Fruit fly (Drosophila melanogaster) whole organism, embryonic: Measurements from ENCODE around the gene CG10338.

Source experiments
- Abd-B ChIP-seq: fragments of 200-800 bp; sonication (Bioruptor generic); optimal IDR thresholded peaks from 2 replicates; lab custom pipeline; 2018; ENCODE audit warnings: missing biosample characterization, mild to moderate bottlenecking, missing genetic modification characterization, moderate library complexity
- Bdp1 ChIP-seq: fragments of 200-800 bp; sonication (Bioruptor generic); optimal IDR thresholded peaks from 3 replicates; lab custom pipeline; 2016; ENCODE audit warnings: missing biosample characterization, missing genetic modification characterization
- CG10274 ChIP-seq: fragments of 200-800 bp; sonication (Bioruptor generic); optimal IDR thresholded peaks from 3 replicates; lab custom pipeline; 2017; ENCODE audit warnings: missing biosample characterization, mild to moderate bottlenecking, missing genetic modification characterization
- CG11093 ChIP-seq: fragments of 200-800 bp; sonication (Bioruptor generic); IDR thresholded peaks from 3 replicates; pipeline ENCODE4 v1.3.6; 2022; ENCODE audit warnings: missing biosample characterization, missing genetic modification characterization
- CG17568 ChIP-seq: fragments of 200-800 bp; sonication (Bioruptor generic); optimal IDR thresholded peaks from 2 replicates; lab custom pipeline; 2018; ENCODE audit warnings: missing biosample characterization, mild to moderate bottlenecking, missing genetic modification characterization, moderate library complexity
- CG18011 ChIP-seq: fragments of 200-800 bp; sonication (Bioruptor generic); optimal IDR thresholded peaks from 2 replicates; lab custom pipeline; 2017; ENCODE audit warnings: missing biosample characterization, missing genetic modification characterization, mild to moderate bottlenecking, moderate library complexity, missing genotype
- CG2120 ChIP-seq: fragments of 200-800 bp; sonication (Bioruptor generic); optimal IDR thresholded peaks from 3 replicates; lab custom pipeline; 2016; ENCODE audit warnings: missing biosample characterization, missing genetic modification characterization
- CG2202 ChIP-seq: fragments of 200-800 bp; sonication (Bioruptor generic); optimal IDR thresholded peaks from 2 replicates; lab custom pipeline; 2018; ENCODE audit warnings: missing biosample characterization, mild to moderate bottlenecking, missing genetic modification characterization
- CG2889 ChIP-seq: fragments of 200-800 bp; sonication (Bioruptor generic); IDR thresholded peaks from 3 replicates; pipeline ENCODE4 v1.3.6; 2022; ENCODE audit warnings: missing biosample characterization, missing genetic modification characterization
- CG30431 ChIP-seq: fragments of 200-800 bp; sonication (Bioruptor generic); optimal IDR thresholded peaks from 2 replicates; lab custom pipeline; 2017; ENCODE audit warnings: missing biosample characterization, missing genetic modification characterization
- CG32772 ChIP-seq: fragments of 200-800 bp; sonication (Bioruptor generic); IDR thresholded peaks from 2 replicates; pipeline ENCODE4 v1.3.6; 2022; ENCODE audit warnings: missing biosample characterization, missing genetic modification characterization
- CG4424 ChIP-seq: fragments of 200-800 bp; sonication (Bioruptor generic); optimal IDR thresholded peaks from 3 replicates; lab custom pipeline; 2016; ENCODE audit warnings: missing biosample characterization, missing genetic modification characterization
- CG4820 ChIP-seq: fragments of 200-800 bp; sonication (Bioruptor generic); optimal IDR thresholded peaks from 3 replicates; lab custom pipeline; 2016; ENCODE audit warnings: missing biosample characterization, missing genetic modification characterization
- CG6254 ChIP-seq: fragments of 200-800 bp; sonication (Bioruptor generic); optimal IDR thresholded peaks from 3 replicates; lab custom pipeline; 2017; ENCODE audit warnings: mild to moderate bottlenecking, missing biosample characterization, missing genetic modification reagents, missing genetic modification characterization
- CG6765 ChIP-seq: fragments of 200-800 bp; sonication (Bioruptor generic); optimal IDR thresholded peaks from 3 replicates; lab custom pipeline; 2017; ENCODE audit warnings: missing biosample characterization, mild to moderate bottlenecking, missing genetic modification characterization
- CG8944 ChIP-seq: fragments of 200-800 bp; sonication (Bioruptor generic); optimal IDR thresholded peaks from 3 replicates; lab custom pipeline; 2016; ENCODE audit warnings: missing biosample characterization, missing genetic modification characterization
- CG9215 ChIP-seq: fragments of 200-800 bp; sonication (Bioruptor generic); IDR thresholded peaks from 2 replicates; pipeline ENCODE4 v1.3.6; 2022; ENCODE audit warnings: missing biosample characterization, missing genetic modification characterization
- CG9817 ChIP-seq: fragments of 200-800 bp; sonication (Bioruptor generic); optimal IDR thresholded peaks from 2 replicates; lab custom pipeline; 2018; ENCODE audit warnings: missing biosample characterization, mild to moderate bottlenecking, missing genetic modification characterization, moderate library complexity
- CrebB ChIP-seq: fragments of 200-800 bp; sonication (Bioruptor generic); optimal IDR thresholded peaks from 3 replicates; lab custom pipeline; 2018; ENCODE audit warnings: missing biosample characterization, mild to moderate bottlenecking, missing genetic modification characterization
- D ChIP-seq, 2 experiments: fragments of 200-800 bp in 1 of 2; fragments of >200 bp in 1 of 2; sonication (Bioruptor generic) in 1 of 2; optimal IDR thresholded peaks; 2 replicates in 1 of 2; 3 replicates in 1 of 2; lab custom pipeline; 2017; ENCODE audit warnings: mild to moderate bottlenecking in 1 of 2, missing biosample characterization in 1 of 2, missing genetic modification characterization in 1 of 2, missing genetic modification reagents in 1 of 2
- D19B ChIP-seq: fragments of 200-800 bp; sonication (Bioruptor generic); optimal IDR thresholded peaks from 2 replicates; lab custom pipeline; 2017; ENCODE audit warnings: missing biosample characterization, mild to moderate bottlenecking, missing genetic modification characterization
- Gug ChIP-seq: fragments of 200-800 bp; sonication (Bioruptor generic); IDR thresholded peaks from 4 replicates; pipeline ENCODE4 v1.3.6; 2022; ENCODE audit warnings: missing biosample characterization, missing genetic modification characterization
- H15 ChIP-seq: fragments of 200-800 bp; sonication (Bioruptor generic); IDR thresholded peaks from 3 replicates; pipeline ENCODE4 v1.3.6; 2022; ENCODE audit warnings: missing biosample characterization, missing genetic modification characterization
- HLH3B ChIP-seq: fragments of 200-800 bp; sonication (Bioruptor generic); IDR thresholded peaks from 2 replicates; pipeline ENCODE4 v1.3.6; 2022; ENCODE audit warnings: missing biosample characterization, missing genetic modification characterization
- Hr51 ChIP-seq, 2 experiments: fragments of 200-800 bp; sonication (Bioruptor generic); optimal IDR thresholded peaks; 2 replicates in 1 of 2; 3 replicates in 1 of 2; lab custom pipeline; 2016 to 2018; ENCODE audit warnings: missing biosample characterization in 2 of 2, missing genetic modification characterization in 2 of 2, mild to moderate bottlenecking in 1 of 2, moderate library complexity in 1 of 2
- Mes4 ChIP-seq: fragments of 200-800 bp; sonication (Bioruptor generic); optimal IDR thresholded peaks from 2 replicates; lab custom pipeline; 2016; ENCODE audit warnings: missing biosample characterization, missing genetic modification characterization
- NfI ChIP-seq: fragments of 200-800 bp; sonication (Bioruptor generic); optimal IDR thresholded peaks from 3 replicates; lab custom pipeline; 2018; ENCODE audit warnings: missing biosample characterization, mild to moderate bottlenecking, missing genetic modification characterization, moderate library complexity
- Oaz ChIP-seq: fragments of 200-800 bp; sonication (Bioruptor generic); IDR thresholded peaks from 2 replicates; pipeline ENCODE4 v1.3.6; 2022; ENCODE audit warnings: missing biosample characterization, missing genetic modification characterization
- PHDP ChIP-seq: fragments of 200-800 bp; sonication (Bioruptor generic); optimal IDR thresholded peaks from 3 replicates; lab custom pipeline; 2018; ENCODE audit warnings: missing biosample characterization, mild to moderate bottlenecking, missing genetic modification characterization, moderate library complexity
- Ravus ChIP-seq: fragments of 200-800 bp; sonication (Bioruptor generic); IDR thresholded peaks from 2 replicates; pipeline ENCODE4 v1.3.6; 2022; ENCODE audit warnings: missing biosample characterization, missing genetic modification characterization
- TFAM ChIP-seq: fragments of 200-800 bp; sonication (Bioruptor generic); optimal IDR thresholded peaks from 2 replicates; lab custom pipeline; 2017; ENCODE audit warnings: missing biosample characterization, missing genetic modification characterization, inconsistent platforms
- ab ChIP-seq: fragments of 200-800 bp; sonication (Bioruptor generic); optimal IDR thresholded peaks from 2 replicates; lab custom pipeline; 2016; ENCODE audit warnings: missing biosample characterization, missing genetic modification characterization
- bsh ChIP-seq, 2 experiments: fragments of 200-800 bp; sonication (Bioruptor generic); optimal IDR thresholded peaks; 2 replicates each; lab custom pipeline; 2017 to 2018; ENCODE audit warnings: mild to moderate bottlenecking in 2 of 2, missing biosample characterization in 2 of 2, missing genetic modification characterization in 2 of 2, moderate library complexity in 1 of 2
- corto ChIP-seq: fragments of 200-800 bp; sonication (Bioruptor generic); optimal IDR thresholded peaks from 2 replicates; lab custom pipeline; 2016; ENCODE audit warnings: missing biosample characterization, mild to moderate bottlenecking, missing genetic modification characterization, moderate library complexity
- dmrt11E ChIP-seq: fragments of 200-800 bp; sonication (Bioruptor generic); optimal IDR thresholded peaks from 3 replicates; lab custom pipeline; 2018; ENCODE audit warnings: missing biosample characterization, mild to moderate bottlenecking, missing genetic modification characterization, moderate library complexity
- gro ChIP-seq: fragments of 200-800 bp; sonication (Bioruptor generic); optimal IDR thresholded peaks from 2 replicates; lab custom pipeline; 2016; ENCODE audit warnings: missing biosample characterization, missing genetic modification characterization
- ham ChIP-seq: fragments of 200-800 bp; sonication (Bioruptor generic); IDR thresholded peaks from 2 replicates; pipeline ENCODE4 v1.3.6; 2022; ENCODE audit warnings: missing biosample characterization, missing genetic modification characterization
- jing ChIP-seq: fragments of 200-800 bp; sonication (Bioruptor generic); optimal IDR thresholded peaks from 2 replicates; lab custom pipeline; 2018; ENCODE audit warnings: missing biosample characterization, mild to moderate bottlenecking, missing genetic modification characterization
- klu ChIP-seq: fragments of 200-800 bp; sonication (Bioruptor generic); IDR thresholded peaks from 2 replicates; pipeline ENCODE4 v1.3.6; 2022; ENCODE audit warnings: missing biosample characterization, missing genetic modification characterization
- kni ChIP-seq: fragments of 200-800 bp; sonication (Bioruptor generic); optimal IDR thresholded peaks from 3 replicates; lab custom pipeline; 2017; ENCODE audit warnings: mild to moderate bottlenecking, missing biosample characterization, missing genetic modification reagents, missing genetic modification characterization
- lab ChIP-seq: fragments of 200-800 bp; sonication (Bioruptor generic); optimal IDR thresholded peaks from 3 replicates; lab custom pipeline; 2017; ENCODE audit warnings: missing biosample characterization, missing genetic modification characterization, mild to moderate bottlenecking, moderate library complexity, missing genetic modification reagents
- maf-S ChIP-seq: fragments of 200-800 bp; sonication (Bioruptor generic); optimal IDR thresholded peaks from 2 replicates; lab custom pipeline; 2016; ENCODE audit warnings: missing biosample characterization, missing genetic modification characterization
- nmo ChIP-seq: fragments of 200-800 bp; sonication (Bioruptor generic); optimal IDR thresholded peaks from 2 replicates; lab custom pipeline; 2018; ENCODE audit warnings: missing biosample characterization, mild to moderate bottlenecking, missing genetic modification characterization, moderate library complexity
- otp ChIP-seq: fragments of 200-800 bp; sonication (Bioruptor generic); IDR thresholded peaks from 3 replicates; pipeline ENCODE4, ENCODE4 v1.3.6; 2022; ENCODE audit warnings: missing biosample characterization, missing genetic modification characterization
- pan ChIP-seq, 4 experiments: fragments of >200 bp in 3 of 4; fragments of 200-800 bp in 1 of 4; sonication (Bioruptor generic) in 1 of 4; optimal IDR thresholded peaks in 3 of 4; IDR thresholded peaks in 1 of 4; 2 replicates each; pipeline versions ENCODE4 v1.3.6 to Lab custom; 2017 to 2022; ENCODE audit warnings: missing biosample characterization in 2 of 4, missing genetic modification characterization in 2 of 4, mixed read lengths in 1 of 4
- pho ChIP-seq: fragments of 200-800 bp; sonication (Bioruptor generic); optimal IDR thresholded peaks from 2 replicates; lab custom pipeline; 2016; ENCODE audit warnings: missing biosample characterization, missing genetic modification characterization
- ranshi ChIP-seq: fragments of 200-800 bp; sonication (Bioruptor generic); IDR thresholded peaks from 2 replicates; pipeline ENCODE4 v1.3.6; 2022; ENCODE audit warnings: missing biosample characterization, missing genetic modification characterization
- unc-4 ChIP-seq: fragments of 200-800 bp; sonication (Bioruptor generic); IDR thresholded peaks from 2 replicates; pipeline ENCODE4 v1.3.6; 2022; ENCODE audit warnings: missing biosample characterization, missing genetic modification characterization; ENCODE audit not compliant: partially characterized antibody
- wdn ChIP-seq: fragments of 200-800 bp; sonication (Bioruptor generic); IDR thresholded peaks from 2 replicates; pipeline ENCODE4 v1.3.6; 2022; ENCODE audit warnings: missing biosample characterization, missing genetic modification characterization
- zfh1 ChIP-seq: fragments of 200-800 bp; sonication (Bioruptor generic); IDR thresholded peaks from 3 replicates; pipeline ENCODE4 v1.3.6; 2022; ENCODE audit warnings: missing biosample characterization, missing genetic modification characterization

Gene CG10338

DNA sequence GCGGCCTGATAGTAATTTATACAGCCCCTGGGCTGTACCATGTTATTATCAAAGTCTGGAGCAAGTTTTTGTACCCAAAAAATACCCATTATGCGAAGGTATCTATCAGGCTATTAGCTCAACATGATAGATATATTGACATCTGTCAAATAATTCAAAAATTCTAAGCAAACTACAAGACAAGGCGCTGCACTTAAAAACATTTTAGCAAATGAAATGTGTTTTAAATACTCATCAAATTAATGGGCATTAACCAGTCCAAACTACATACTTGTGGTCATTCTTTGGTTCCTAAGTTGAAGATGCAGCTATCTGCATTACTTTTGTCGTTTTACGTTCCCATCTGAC is 42.2 kb upstream of the CG10338 start (continued):
- TF ChIP-seq CG10274 (peak; percentile 44), gro (GFP tag; lab: Kevin White, UChicago) (peak; percentile 26), pan (optimal IDR thresholded peaks at IDR 0.05; lab: Kevin White, UChicago) (no peak), pan (GFP tag; optimal IDR thresholded peaks at IDR 0.05 in 1 of 2, IDR thresholded peaks at IDR 0.05 in 1 of 2) (peak in 1 of 2 experiments; percentile 72), ranshi (GFP tag; lab: Robert Waterston, UW) (peak; percentile 56; the same call in 1 of the 2 replicates), CG11093 (GFP tag; lab: Robert Waterston, UW) (peak; percentile 71), PHDP (peak; percentile 29), CrebB (tag; lab: Kevin White, UChicago) (no peak), Gug (peak; percentile 49; the same call in 2 of the 4 replicates), CG9817 (no peak), Oaz (GFP tag; lab: Robert Waterston, UW) (no peak), kni (GFP tag; lab: Kevin White, UChicago) (no peak), CG4820 (peak; percentile 85), CG32772 (GFP tag; lab: Robert Waterston, UW) (peak; percentile 84), lab (GFP tag; lab: Kevin White, UChicago) (peak; percentile 79), CG9215 (no peak; the same call in 1 of the 2 replicates), Mes4 (no peak), CG18011 (GFP tag; lab: Kevin White, UChicago) (no peak), CG2202 (no peak), corto (GFP tag; lab: Kevin White, UChicago) (peak; percentile 91), wdn (GFP tag; lab: Robert Waterston, UW) (no peak), jing (GFP tag; lab: Kevin White, UChicago) (peak; percentile 72), ab (no peak), Ravus (GFP tag; lab: Robert Waterston, UW) (no peak), otp (GFP tag; lab: Robert Waterston, UW) (peak; percentile 75; the same call in 2 of the 3 replicates), zfh1 (GFP tag; lab: Robert Waterston, UW) (peak; percentile 93), CG8944 (GFP tag; lab: Kevin White, UChicago) (peak; percentile 27), Bdp1 (GFP tag; lab: Kevin White, UChicago) (no peak), dmrt11E (peak; percentile 70), unc-4 (GFP tag; lab: Robert Waterston, UW) (no peak), HLH3B (GFP tag; lab: Robert Waterston, UW) (peak; percentile 73), nmo (GFP tag; lab: Kevin White, UChicago) (peak; percentile 90), klu (GFP tag; lab: Robert Waterston, UW) (no peak), CG6254 (GFP tag; lab: Kevin White, UChicago) (peak; percentile 78), D19B (GFP tag; lab: Kevin White, UChicago) (peak; percentile 91), CG4424 (peak; percentile 83), Hr51 (GFP tag; optimal IDR thresholded peaks at IDR 0.05; lab: Kevin White, UChicago) (peak in 1 of 2 experiments; percentile 57), CG17568 (no peak), ham (GFP tag; lab: Robert Waterston, UW) (no peak), D (optimal IDR thresholded peaks at IDR 0.05; lab: Kevin White, UChicago) (no peak), D (GFP tag; optimal IDR thresholded peaks at IDR 0.05; lab: Kevin White, UChicago) (peak; percentile 78), pho (GFP tag; lab: Kevin White, UChicago) (no peak), CG2120 (GFP tag; lab: Kevin White, UChicago) (peak; percentile 14), TFAM (GFP tag; lab: Kevin White, UChicago) (peak; percentile 42), CG30431 (GFP tag; lab: Kevin White, UChicago) (no peak), bsh (GFP tag; optimal IDR thresholded peaks at IDR 0.05; lab: Kevin White, UChicago) (peak in 1 of 2 experiments; percentile 76), maf-S (GFP tag; lab: Kevin White, UChicago) (peak; percentile 15), NfI (GFP tag; lab: Kevin White, UChicago) (no peak), CG6765 (GFP tag; lab: Kevin White, UChicago) (no peak), CG2889 (GFP tag; lab: Robert Waterston, UW) (no peak), Abd-B (peak; percentile 70), H15 (GFP tag; lab: Robert Waterston, UW) (peak; percentile 75)
